Worm (Caenorhabditis elegans) whole organism, L3 larva: ENCODE data around the gene wdr-31.

Experiments
- ZK546.5 ChIP-seq: sonication (generic microtip); optimal IDR thresholded peaks from 2 replicates; lab custom pipeline; 2017; ENCODE audit warnings: missing biosample characterization, missing genetic modification characterization
- aly-2 ChIP-seq: fragments of 150-350 bp; optimal IDR thresholded peaks from 2 replicates; lab custom pipeline; 2014; ENCODE audit warnings: missing biosample characterization, missing genetic modification characterization
- ceh-28 ChIP-seq: fragments of 150-350 bp; optimal IDR thresholded peaks from 2 replicates; lab custom pipeline; 2014; ENCODE audit warnings: missing biosample characterization, missing genetic modification reagents, missing genetic modification characterization
- egl-27 ChIP-seq: sonication (generic microtip); optimal IDR thresholded peaks from 4 replicates; lab custom pipeline; 2017; ENCODE audit warnings: missing biosample characterization, missing genetic modification reagents, missing genetic modification characterization
- fos-1 ChIP-seq: fragments of 150-350 bp; optimal IDR thresholded peaks from 2 replicates; lab custom pipeline; 2014; ENCODE audit warnings: missing biosample characterization, missing genetic modification characterization
- nfya-1 ChIP-seq: sonication (generic microtip); optimal IDR thresholded peaks from 2 replicates; lab custom pipeline; 2017; ENCODE audit warnings: missing genetic modification characterization, mild to moderate bottlenecking, missing compliant biosample characterization, antibody characterized with exemption, moderate library complexity; ENCODE audit not compliant: insufficient read depth
- nhr-11 ChIP-seq: fragments of 150-350 bp; optimal IDR thresholded peaks from 2 replicates; lab custom pipeline; 2014; ENCODE audit warnings: missing biosample characterization, missing genetic modification characterization
- nhr-12 ChIP-seq: fragments of 150-350 bp; optimal IDR thresholded peaks from 2 replicates; lab custom pipeline; 2014; ENCODE audit warnings: missing biosample characterization, missing genetic modification characterization
- nhr-77 ChIP-seq: fragments of 150-350 bp; optimal IDR thresholded peaks from 2 replicates; lab custom pipeline; 2014; ENCODE audit warnings: missing biosample characterization, missing genetic modification characterization
- skn-1 ChIP-seq: fragments of 150-350 bp; optimal IDR thresholded peaks from 2 replicates; lab custom pipeline; 2014; ENCODE audit warnings: missing biosample characterization, missing genetic modification characterization

- TF ChIP-seq ZK546.5 (tag; lab: Kevin White, UChicago) (no peak), nhr-77 (no peak), skn-1 (tag; lab: Kevin White, UChicago) (no peak), aly-2 (tag; lab: Kevin White, UChicago) (no peak), nhr-12 (tag; lab: Kevin White, UChicago) (no peak), egl-27 (tag; lab: Kevin White, UChicago) (no peak), fos-1 (tag; lab: Kevin White, UChicago) (no peak), nhr-11 (tag; lab: Kevin White, UChicago) (no peak), ceh-28 (tag; lab: Kevin White, UChicago) (no peak), nfya-1 (tag; lab: Kevin White, UChicago) (no peak)
These were observed 42.6 kb downstream of the wdr-31 start, which contains the start of gene set-11 for ce11 chrII:2692476-2692875.
